Worm (Caenorhabditis elegans) whole organism, late embryonic: ENCODE data around the gene srh-290.

ENCODE experiments used
- C08G9.2 ChIP-seq: sonication (generic microtip); optimal IDR thresholded peaks from 2 replicates; lab custom pipeline; 2016; ENCODE audit warnings: mild to moderate bottlenecking, missing genetic modification characterization, moderate library complexity, missing compliant biosample characterization
- C38D4.7 ChIP-seq: fragments of 200-800 bp; sonication (Bioruptor generic); optimal IDR thresholded peaks from 2 replicates; lab custom pipeline; 2018; ENCODE audit warnings: mild to moderate bottlenecking, missing genetic modification characterization, moderate library complexity, missing compliant biosample characterization
- F13H6.1 ChIP-seq: sonication (generic microtip); optimal IDR thresholded peaks from 2 replicates; lab custom pipeline; 2016; ENCODE audit warnings: missing genetic modification characterization, missing compliant biosample characterization
- K09A11.1 ChIP-seq: sonication (generic microtip); optimal IDR thresholded peaks from 2 replicates; lab custom pipeline; 2017; ENCODE audit warnings: antibody characterized with exemption, mild to moderate bottlenecking, missing genetic modification characterization, missing compliant biosample characterization; ENCODE audit not compliant: insufficient read depth
- T23F11.4 ChIP-seq: fragments of 200-800 bp; sonication (Bioruptor generic); optimal IDR thresholded peaks from 2 replicates; lab custom pipeline; 2018; ENCODE audit warnings: mild to moderate bottlenecking, missing genetic modification characterization, missing compliant biosample characterization
- Y22D7AL.16 ChIP-seq: sonication (generic microtip); optimal IDR thresholded peaks from 2 replicates; lab custom pipeline; 2016; ENCODE audit warnings: missing genetic modification characterization, missing compliant biosample characterization
- ahr-1 ChIP-seq: sonication (generic microtip); optimal IDR thresholded peaks from 2 replicates; lab custom pipeline; 2016; ENCODE audit warnings: missing genetic modification characterization, missing compliant biosample characterization
- ceh-14 ChIP-seq: sonication (generic microtip); optimal IDR thresholded peaks from 2 replicates; lab custom pipeline; 2016; ENCODE audit warnings: missing genotype, missing genetic modification characterization, missing compliant biosample characterization
- ceh-19 ChIP-seq: fragments of 200-800 bp; sonication (Bioruptor generic); optimal IDR thresholded peaks from 2 replicates; lab custom pipeline; 2018; ENCODE audit warnings: mild to moderate bottlenecking, missing genetic modification characterization, missing compliant biosample characterization
- ceh-24 ChIP-seq: sonication (generic microtip); optimal IDR thresholded peaks from 2 replicates; lab custom pipeline; 2016; ENCODE audit warnings: mild to moderate bottlenecking, missing genetic modification characterization, missing compliant biosample characterization
- ceh-30 ChIP-seq: fragments of 150-350 bp; optimal IDR thresholded peaks from 2 replicates; lab custom pipeline; 2014; ENCODE audit warnings: missing biosample characterization, missing genetic modification characterization
- ceh-31 ChIP-seq: sonication (generic microtip); optimal IDR thresholded peaks from 2 replicates; lab custom pipeline; 2016; ENCODE audit warnings: missing genetic modification characterization, missing compliant biosample characterization
- ceh-34 ChIP-seq: sonication (generic microtip); optimal IDR thresholded peaks from 2 replicates; lab custom pipeline; 2016; ENCODE audit warnings: mild to moderate bottlenecking, missing genetic modification characterization, missing compliant biosample characterization
- ceh-6 ChIP-seq: fragments of 200-800 bp; sonication (Bioruptor generic); optimal IDR thresholded peaks from 2 replicates; lab custom pipeline; 2018; ENCODE audit warnings: mild to moderate bottlenecking, missing genetic modification characterization, missing compliant biosample characterization
- ceh-9 ChIP-seq: sonication (generic microtip); optimal IDR thresholded peaks from 2 replicates; lab custom pipeline; 2016; ENCODE audit warnings: mild to moderate bottlenecking, missing genetic modification characterization, inconsistent platforms, missing compliant biosample characterization
- dmd-4 ChIP-seq: sonication (generic microtip); optimal IDR thresholded peaks from 2 replicates; lab custom pipeline; 2016; ENCODE audit warnings: borderline replicate concordance, missing genetic modification characterization, missing compliant biosample characterization
- elt-2 ChIP-seq: sonication (generic microtip); optimal IDR thresholded peaks from 2 replicates; lab custom pipeline; 2016; ENCODE audit warnings: missing genetic modification reagents, missing genetic modification characterization, missing compliant biosample characterization
- elt-4 ChIP-seq: sonication (generic microtip); optimal IDR thresholded peaks from 2 replicates; lab custom pipeline; 2016; ENCODE audit warnings: missing genetic modification characterization, missing compliant biosample characterization
- ets-4 ChIP-seq: sonication (generic microtip); optimal IDR thresholded peaks from 2 replicates; lab custom pipeline; 2016; ENCODE audit warnings: missing genetic modification characterization, missing compliant biosample characterization
- fax-1 ChIP-seq: sonication (generic microtip); optimal IDR thresholded peaks from 2 replicates; lab custom pipeline; 2016; ENCODE audit warnings: missing genotype, missing genetic modification characterization, missing compliant biosample characterization
- fkh-10 ChIP-seq: fragments of 150-350 bp; optimal IDR thresholded peaks from 2 replicates; lab custom pipeline; 2014; ENCODE audit warnings: missing biosample characterization, missing genetic modification reagents, missing genetic modification characterization
- hlh-30 ChIP-seq: sonication (generic microtip); optimal IDR thresholded peaks from 2 replicates; lab custom pipeline; 2017; ENCODE audit warnings: antibody characterized with exemption, missing genetic modification characterization, missing compliant biosample characterization; ENCODE audit not compliant: insufficient read depth
- hlh-8 ChIP-seq: sonication (generic microtip); optimal IDR thresholded peaks from 2 replicates; lab custom pipeline; 2016; ENCODE audit warnings: missing genotype, missing genetic modification characterization, missing compliant biosample characterization
- lin-11 ChIP-seq: fragments of 200-800 bp; sonication (Bioruptor generic); optimal IDR thresholded peaks from 2 replicates; lab custom pipeline; 2018; ENCODE audit warnings: mild to moderate bottlenecking, missing genetic modification characterization, missing compliant biosample characterization
- nfya-1 ChIP-seq: sonication (generic microtip); optimal IDR thresholded peaks from 2 replicates; lab custom pipeline; 2017; ENCODE audit warnings: missing genetic modification characterization, mild to moderate bottlenecking, missing compliant biosample characterization, antibody characterized with exemption, moderate library complexity
- nhr-11 ChIP-seq: fragments of 150-350 bp; optimal IDR thresholded peaks from 2 replicates; lab custom pipeline; 2014; ENCODE audit warnings: missing biosample characterization, missing genetic modification characterization
- odd-2 ChIP-seq: sonication (generic microtip); optimal IDR thresholded peaks from 2 replicates; lab custom pipeline; 2017; ENCODE audit warnings: antibody characterized with exemption, mild to moderate bottlenecking, missing genetic modification characterization, missing compliant biosample characterization
- pat-9 ChIP-seq: fragments of 200-800 bp; sonication (Bioruptor generic); optimal IDR thresholded peaks from 2 replicates; lab custom pipeline; 2018; ENCODE audit warnings: mild to moderate bottlenecking, missing genetic modification characterization, moderate library complexity, missing compliant biosample characterization
- pha-2 ChIP-seq: sonication (generic microtip); optimal IDR thresholded peaks from 2 replicates; lab custom pipeline; 2017; ENCODE audit warnings: mild to moderate bottlenecking, missing genetic modification characterization, missing compliant biosample characterization
- pha-4 ChIP-seq: fragments of 150-350 bp; optimal IDR thresholded peaks from 2 replicates; lab custom pipeline; 2018; ENCODE audit warnings: missing biosample characterization, missing genetic modification reagents, missing genetic modification characterization
- pqm-1 ChIP-seq: sonication (generic microtip); optimal IDR thresholded peaks from 2 replicates; lab custom pipeline; 2016; ENCODE audit warnings: missing genetic modification characterization, missing compliant biosample characterization
- pros-1 ChIP-seq: fragments of 150-350 bp; optimal IDR thresholded peaks from 2 replicates; lab custom pipeline; 2014; ENCODE audit warnings: missing biosample characterization, missing genetic modification reagents, missing genetic modification characterization
- ref-2 ChIP-seq: sonication (generic microtip); optimal IDR thresholded peaks from 2 replicates; lab custom pipeline; 2016; ENCODE audit warnings: missing genetic modification characterization, missing compliant biosample characterization
- rnt-1 ChIP-seq: sonication (generic microtip); optimal IDR thresholded peaks from 2 replicates; lab custom pipeline; 2016; ENCODE audit warnings: missing genetic modification characterization, missing compliant biosample characterization
- sox-2 ChIP-seq: fragments of 200-800 bp; sonication (Bioruptor generic); IDR thresholded peaks from 2 replicates; pipeline ENCODE4 v1.3.6; 2022; ENCODE audit warnings: missing genetic modification reagents, missing genetic modification characterization, missing compliant biosample characterization
- syd-9 ChIP-seq: sonication (generic microtip); optimal IDR thresholded peaks from 2 replicates; lab custom pipeline; 2016; ENCODE audit warnings: mild to moderate bottlenecking, missing genetic modification characterization, moderate library complexity, missing compliant biosample characterization
- tbx-2 ChIP-seq: sonication (generic microtip); optimal IDR thresholded peaks from 2 replicates; lab custom pipeline; 2016; ENCODE audit warnings: missing genetic modification characterization, missing compliant biosample characterization
- tbx-7 ChIP-seq: sonication (generic microtip); optimal IDR thresholded peaks from 2 replicates; lab custom pipeline; 2016; ENCODE audit warnings: missing genotype, missing genetic modification characterization, missing compliant biosample characterization
- unc-3 ChIP-seq, 2 experiments: fragments of 200-800 bp in 1 of 2; sonication (Bioruptor generic) in 1 of 2; sonication (generic microtip) in 1 of 2; conservative IDR thresholded peaks in 1 of 2; optimal IDR thresholded peaks in 1 of 2; 2 replicates each; pipeline versions ENCODE4 v1.3.6 to Lab custom; 2016 to 2022; ENCODE audit warnings: missing compliant biosample characterization in 2 of 2, missing genetic modification characterization in 2 of 2, missing genetic modification reagents in 1 of 2
- unc-55 ChIP-seq: sonication (generic microtip); optimal IDR thresholded peaks from 2 replicates; lab custom pipeline; 2017; ENCODE audit warnings: missing biosample characterization, missing genetic modification reagents, missing genetic modification characterization

srh-290 gene

ce11 chrV:17777127-17777526 lies 13.2 kb upstream of the srh-290 start, which contains the start of gene ddo-1:
TSS of gene ddo-1 (minus strand) at chrV:17777227.
- TF ChIP-seq fax-1 (tag; lab: Kevin White, UChicago) (no peak), C08G9.2 (tag; lab: Kevin White, UChicago) (no peak), hlh-8 (no peak), elt-4 (tag; lab: Kevin White, UChicago) (no peak), tbx-7 (tag; lab: Kevin White, UChicago) (no peak), T23F11.4 (GFP tag; lab: Kevin White, UChicago) (no peak), unc-3 (GFP tag; conservative IDR thresholded peaks at IDR 0.05; lab: Robert Waterston, UW) (no peak), unc-3 (tag; optimal IDR thresholded peaks at IDR 0.05; lab: Kevin White, UChicago) (no peak), elt-2 (tag; lab: Kevin White, UChicago) (no peak), pha-4 (tag; lab: Kevin White, UChicago) (no peak), ceh-30 (tag; lab: Kevin White, UChicago) (no peak), C38D4.7 (GFP tag; lab: Kevin White, UChicago) (no peak)

ce11 chrV:17777624-17778023 lies 12.7 kb upstream of the srh-290 start, which contains the start of gene C47A10.12:
TSS of gene C47A10.12 (plus strand) at chrV:17777924.
- TF ChIP-seq odd-2 (no peak), F13H6.1 (tag; lab: Kevin White, UChicago) (no peak), tbx-2 (no peak), ceh-6 (GFP tag; lab: Kevin White, UChicago) (no peak), hlh-30 (tag; lab: Kevin White, UChicago) (no peak), pha-2 (tag; lab: Kevin White, UChicago) (no peak), unc-3 (GFP tag; conservative IDR thresholded peaks at IDR 0.05; lab: Robert Waterston, UW) (no peak), unc-3 (tag; optimal IDR thresholded peaks at IDR 0.05; lab: Kevin White, UChicago) (no peak), ets-4 (no peak), rnt-1 (tag; lab: Kevin White, UChicago) (no peak), hlh-8 (no peak), ceh-24 (tag; lab: Kevin White, UChicago) (no peak), ahr-1 (tag; lab: Kevin White, UChicago) (no peak), elt-2 (tag; lab: Kevin White, UChicago) (no peak), dmd-4 (no peak), ceh-34 (tag; lab: Kevin White, UChicago) (no peak), T23F11.4 (GFP tag; lab: Kevin White, UChicago) (no peak), unc-55 (GFP tag; lab: Kevin White, UChicago) (no peak), C38D4.7 (GFP tag; lab: Kevin White, UChicago) (no peak)
- TF ChIP-seq, all 69 proteins: peak for 0

ce11 chrV:17780285-17780684 lies 10.0 kb upstream of the srh-290 start:
- TF ChIP-seq pqm-1 (tag; lab: Kevin White, UChicago) (no peak), syd-9 (no peak), sox-2 (GFP tag; lab: Robert Waterston, UW) (no peak), Y22D7AL.16 (tag; lab: Kevin White, UChicago) (no peak), tbx-7 (tag; lab: Kevin White, UChicago) (no peak), nfya-1 (tag; lab: Kevin White, UChicago) (no peak), pha-4 (tag; lab: Kevin White, UChicago) (no peak), hlh-30 (tag; lab: Kevin White, UChicago) (no peak), ceh-19 (GFP tag; lab: Kevin White, UChicago) (no peak), ref-2 (no peak)

ce11 chrV:17783542-17783941 lies 6.7 kb upstream of the srh-290 start, which contains the start of gene srab-12:
TSS of gene srab-12 (minus strand) at chrV:17783642.
- TF ChIP-seq lin-11 (no peak), ceh-34 (tag; lab: Kevin White, UChicago) (no peak), ceh-24 (tag; lab: Kevin White, UChicago) (no peak), syd-9 (no peak), hlh-30 (tag; lab: Kevin White, UChicago) (no peak), T23F11.4 (GFP tag; lab: Kevin White, UChicago) (no peak), nhr-11 (tag; lab: Kevin White, UChicago) (no peak), ceh-9 (tag; lab: Kevin White, UChicago) (no peak), K09A11.1 (no peak), ceh-31 (tag; lab: Kevin White, UChicago) (no peak), nfya-1 (tag; lab: Kevin White, UChicago) (no peak), ref-2 (no peak), odd-2 (no peak), Y22D7AL.16 (tag; lab: Kevin White, UChicago) (no peak), pat-9 (tag; lab: Kevin White, UChicago) (no peak), pros-1 (tag; lab: Kevin White, UChicago) (no peak), ceh-14 (tag; lab: Kevin White, UChicago) (no peak), fkh-10 (GFP tag; lab: Kevin White, UChicago) (no peak)
